Fruit fly (Drosophila melanogaster) whole organism, adult: Measurements from ENCODE around the gene CG17145.

Source experiments
- CG14711 ChIP-seq: fragments of 200-800 bp; sonication (Bioruptor generic); optimal IDR thresholded peaks from 2 replicates; lab custom pipeline; 2018; ENCODE audit warnings: missing biosample characterization, mild to moderate bottlenecking, missing genetic modification characterization, moderate library complexity
- CG1620 ChIP-seq: fragments of 200-800 bp; sonication (Bioruptor generic); optimal IDR thresholded peaks from 2 replicates; lab custom pipeline; 2016; ENCODE audit warnings: missing biosample characterization, missing genetic modification characterization
- CG5204 ChIP-seq: fragments of 200-800 bp; sonication (Bioruptor generic); optimal IDR thresholded peaks from 2 replicates; lab custom pipeline; 2016; ENCODE audit warnings: missing biosample characterization, missing genetic modification characterization
- bab1 ChIP-seq: fragments of 200-800 bp; sonication (Bioruptor generic); optimal IDR thresholded peaks from 3 replicates; lab custom pipeline; 2019; ENCODE audit warnings: missing biosample characterization, mild to moderate bottlenecking, missing genetic modification characterization, moderate library complexity
- ovo ChIP-seq: fragments of 200-800 bp; sonication (Bioruptor generic); optimal IDR thresholded peaks from 2 replicates; lab custom pipeline; 2016; ENCODE audit warnings: missing biosample characterization, missing genetic modification characterization
- pad ChIP-seq: fragments of 200-800 bp; sonication (Bioruptor generic); optimal IDR thresholded peaks from 3 replicates; lab custom pipeline; 2017; ENCODE audit warnings: missing biosample characterization, missing genetic modification characterization, mild to moderate bottlenecking, moderate library complexity, missing genetic modification reagents
- tj ChIP-seq: fragments of 200-800 bp; sonication (Bioruptor generic); optimal IDR thresholded peaks from 3 replicates; lab custom pipeline; 2017; ENCODE audit warnings: missing biosample characterization, mild to moderate bottlenecking, missing genetic modification characterization, moderate library complexity
- toe ChIP-seq: fragments of 200-800 bp; sonication (Bioruptor generic); optimal IDR thresholded peaks from 2 replicates; lab custom pipeline; 2016; ENCODE audit warnings: missing biosample characterization, missing genetic modification characterization

dm6 chr3L:20206950-20207584, 14.5 kb upstream of the CG17145 start, which contains the start of gene CG6996:
- no peak for TF ChIP-seq CG14711 (tag; lab: Kevin White, UChicago)
- no peak for TF ChIP-seq ovo (GFP tag; lab: Kevin White, UChicago)
- no peak for TF ChIP-seq CG1620 (GFP tag; lab: Kevin White, UChicago)
- TF ChIP-seq bab1 (GFP tag; lab: Kevin White, UChicago), result no peak
- TF ChIP-seq tj (GFP tag; lab: Kevin White, UChicago), result no peak
- no peak for TF ChIP-seq CG5204 (GFP tag; lab: Kevin White, UChicago)
- no peak for TF ChIP-seq pad (GFP tag; lab: Kevin White, UChicago)
- TF ChIP-seq toe (GFP tag; lab: Kevin White, UChicago), result no peak
